Fruit fly (Drosophila melanogaster) whole organism, embryonic: ENCODE results near the gene Gr93a.

Source experiments
- Antp ChIP-seq: fragments of 200-800 bp; sonication (Bioruptor generic); optimal IDR thresholded peaks from 3 replicates; lab custom pipeline; 2016; ENCODE audit warnings: missing biosample characterization, missing genetic modification characterization
- Awh ChIP-seq: fragments of 200-800 bp; sonication (Bioruptor generic); IDR thresholded peaks from 2 replicates; pipeline ENCODE4, ENCODE4 v1.3.6; 2022; ENCODE audit warnings: missing biosample characterization, missing genetic modification characterization
- C15 ChIP-seq: fragments of 200-800 bp; sonication (Bioruptor generic); IDR thresholded peaks from 3 replicates; pipeline ENCODE4 v1.3.6; 2022; ENCODE audit warnings: missing biosample characterization, missing genetic modification characterization
- CG10147 ChIP-seq: fragments of 200-800 bp; sonication (Bioruptor generic); optimal IDR thresholded peaks from 2 replicates; lab custom pipeline; 2019; ENCODE audit warnings: missing biosample characterization, mild to moderate bottlenecking, missing genetic modification characterization, moderate library complexity
- CG10209 ChIP-seq: fragments of 200-800 bp; sonication (Bioruptor generic); optimal IDR thresholded peaks from 3 replicates; lab custom pipeline; 2017; ENCODE audit warnings: missing biosample characterization, mild to moderate bottlenecking, missing genetic modification characterization, missing genetic modification reagents
- CG10267 ChIP-seq: fragments of 200-800 bp; sonication (Bioruptor generic); optimal IDR thresholded peaks from 2 replicates; lab custom pipeline; 2018; ENCODE audit warnings: missing biosample characterization, mild to moderate bottlenecking, missing genetic modification characterization, moderate library complexity
- CG10565 ChIP-seq: fragments of 200-800 bp; sonication (Bioruptor generic); optimal IDR thresholded peaks from 3 replicates; lab custom pipeline; 2016; ENCODE audit warnings: missing biosample characterization, mild to moderate bottlenecking, missing genetic modification characterization
- CG11093 ChIP-seq: fragments of 200-800 bp; sonication (Bioruptor generic); IDR thresholded peaks from 3 replicates; pipeline ENCODE4 v1.3.6; 2022; ENCODE audit warnings: missing biosample characterization, missing genetic modification characterization
- CG11723 ChIP-seq: fragments of 200-800 bp; sonication (Bioruptor generic); optimal IDR thresholded peaks from 2 replicates; lab custom pipeline; 2017; ENCODE audit warnings: missing biosample characterization, mild to moderate bottlenecking, missing genetic modification characterization
- CG12219 ChIP-seq: fragments of 200-800 bp; sonication (Bioruptor generic); optimal IDR thresholded peaks from 3 replicates; lab custom pipeline; 2018; ENCODE audit warnings: missing biosample characterization, mild to moderate bottlenecking, missing genetic modification characterization
- CG12236 ChIP-seq: fragments of 200-800 bp; sonication (Bioruptor generic); optimal IDR thresholded peaks from 2 replicates; lab custom pipeline; 2016; ENCODE audit warnings: missing biosample characterization, missing genetic modification characterization
- CG14050 ChIP-seq: fragments of 200-800 bp; sonication (Bioruptor generic); IDR thresholded peaks from 3 replicates; pipeline ENCODE4 v1.3.6; 2022; ENCODE audit warnings: missing biosample characterization, missing genetic modification characterization
- CG15696 ChIP-seq: fragments of 200-800 bp; sonication (Bioruptor generic); optimal IDR thresholded peaks from 2 replicates; lab custom pipeline; 2019; ENCODE audit warnings: missing biosample characterization, mild to moderate bottlenecking, missing genetic modification characterization, moderate library complexity
- CG17802 ChIP-seq: fragments of 200-800 bp; sonication (Bioruptor generic); optimal IDR thresholded peaks from 2 replicates; lab custom pipeline; 2018; ENCODE audit warnings: missing biosample characterization, mild to moderate bottlenecking, missing genetic modification characterization, moderate library complexity
- CG3281 ChIP-seq: fragments of 200-800 bp; sonication (Bioruptor generic); optimal IDR thresholded peaks from 3 replicates; lab custom pipeline; 2017; ENCODE audit warnings: missing biosample characterization, mild to moderate bottlenecking, missing genetic modification characterization
- CG3407 ChIP-seq: fragments of 200-800 bp; sonication (Bioruptor generic); optimal IDR thresholded peaks from 2 replicates; lab custom pipeline; 2018; ENCODE audit warnings: missing biosample characterization, mild to moderate bottlenecking, missing genetic modification characterization
- CG42726 ChIP-seq: fragments of 200-800 bp; sonication (Bioruptor generic); IDR thresholded peaks from 2 replicates; pipeline ENCODE4 v1.3.6; 2022; ENCODE audit warnings: missing biosample characterization, missing genetic modification characterization; ENCODE audit not compliant: partially characterized antibody
- CG4282 ChIP-seq: fragments of 200-800 bp; sonication (Bioruptor generic); optimal IDR thresholded peaks from 2 replicates; lab custom pipeline; 2016; ENCODE audit warnings: missing biosample characterization, missing genetic modification characterization
- CG4404 ChIP-seq: fragments of 200-800 bp; sonication (Bioruptor generic); IDR thresholded peaks from 2 replicates; pipeline ENCODE4 v1.3.6; 2022; ENCODE audit warnings: missing biosample characterization, missing genetic modification characterization
- CG5245 ChIP-seq: fragments of 200-800 bp; sonication (Bioruptor generic); optimal IDR thresholded peaks from 3 replicates; lab custom pipeline; 2016; ENCODE audit warnings: missing biosample characterization, missing genetic modification characterization
- CG6175 ChIP-seq: fragments of 200-800 bp; sonication (Bioruptor generic); IDR thresholded peaks from 3 replicates; pipeline ENCODE4 v1.3.6; 2022; ENCODE audit warnings: missing biosample characterization, missing genetic modification characterization
- CG6683 ChIP-seq: fragments of 200-800 bp; sonication (Bioruptor generic); optimal IDR thresholded peaks from 2 replicates; lab custom pipeline; 2017; ENCODE audit warnings: missing biosample characterization, mild to moderate bottlenecking, missing genetic modification characterization, missing genetic modification reagents
- CG6791 ChIP-seq: fragments of 200-800 bp; sonication (Bioruptor generic); IDR thresholded peaks from 3 replicates; pipeline ENCODE4 v1.3.6; 2022; ENCODE audit warnings: missing biosample characterization, missing genetic modification characterization; ENCODE audit not compliant: partially characterized antibody
- CG8359 ChIP-seq: fragments of 200-800 bp; sonication (Bioruptor generic); optimal IDR thresholded peaks from 2 replicates; lab custom pipeline; 2017; ENCODE audit warnings: missing biosample characterization, mild to moderate bottlenecking, missing genetic modification characterization, borderline replicate concordance
- CG8944 ChIP-seq: fragments of 200-800 bp; sonication (Bioruptor generic); optimal IDR thresholded peaks from 3 replicates; lab custom pipeline; 2016; ENCODE audit warnings: missing biosample characterization, missing genetic modification characterization
- Dref ChIP-seq: fragments of 200-800 bp; sonication (Bioruptor generic); IDR thresholded peaks from 2 replicates; pipeline ENCODE4 v1.3.6; 2022; ENCODE audit warnings: missing biosample characterization, missing genetic modification characterization
- Eip74EF ChIP-seq, 2 experiments: fragments of 200-800 bp in 1 of 2; fragments of >200 bp in 1 of 2; sonication (Bioruptor generic) in 1 of 2; optimal IDR thresholded peaks; 2 replicates each; lab custom pipeline; 2017 to 2019; ENCODE audit warnings: missing biosample characterization in 2 of 2, missing genetic modification characterization in 2 of 2, mild to moderate bottlenecking in 1 of 2, moderate library complexity in 1 of 2
- Hsf ChIP-seq: fragments of 200-800 bp; sonication (Bioruptor generic); optimal IDR thresholded peaks from 3 replicates; lab custom pipeline; 2016; ENCODE audit warnings: missing biosample characterization, missing genetic modification characterization
- MBD-R2 ChIP-seq: fragments of 200-800 bp; sonication (Bioruptor generic); IDR thresholded peaks from 2 replicates; pipeline ENCODE4 v1.3.6; 2022; ENCODE audit warnings: missing biosample characterization, missing genetic modification characterization
- Nf-YC ChIP-seq: fragments of 200-800 bp; optimal IDR thresholded peaks from 3 replicates; lab custom pipeline; 2019; ENCODE audit warnings: missing biosample characterization, mild to moderate bottlenecking, missing genetic modification characterization, moderate library complexity
- Optix ChIP-seq: fragments of 200-800 bp; sonication (Bioruptor generic); IDR thresholded peaks from 3 replicates; pipeline ENCODE4 v1.3.6; 2022; ENCODE audit warnings: missing biosample characterization, missing genetic modification characterization
- Spps ChIP-seq: fragments of 200-800 bp; sonication (Bioruptor generic); optimal IDR thresholded peaks from 2 replicates; lab custom pipeline; 2018; ENCODE audit warnings: missing biosample characterization, mild to moderate bottlenecking, missing genetic modification characterization
- TFAM ChIP-seq: fragments of 200-800 bp; sonication (Bioruptor generic); optimal IDR thresholded peaks from 2 replicates; lab custom pipeline; 2017; ENCODE audit warnings: missing biosample characterization, missing genetic modification characterization, inconsistent platforms
- chm ChIP-seq: fragments of 200-800 bp; sonication (Bioruptor generic); IDR thresholded peaks from 2 replicates; pipeline ENCODE4 v1.3.6; 2022; ENCODE audit warnings: missing biosample characterization, missing genetic modification characterization
- chn ChIP-seq: fragments of 200-800 bp; sonication (Bioruptor generic); optimal IDR thresholded peaks from 2 replicates; lab custom pipeline; 2016; ENCODE audit warnings: missing biosample characterization, missing genetic modification characterization
- croc ChIP-seq: fragments of 200-800 bp; sonication (Bioruptor generic); conservative IDR thresholded peaks from 3 replicates; pipeline ENCODE4 v1.3.6; 2022; ENCODE audit warnings: missing biosample characterization, missing genetic modification characterization
- dimm ChIP-seq: fragments of 200-800 bp; sonication (Bioruptor generic); IDR thresholded peaks from 2 replicates; pipeline ENCODE4 v1.3.6; 2022; ENCODE audit warnings: missing biosample characterization, missing genetic modification characterization
- fd64A ChIP-seq: fragments of 200-800 bp; sonication (Bioruptor generic); optimal IDR thresholded peaks from 3 replicates; lab custom pipeline; 2018; ENCODE audit warnings: missing biosample characterization, mild to moderate bottlenecking, missing genetic modification characterization
- gce ChIP-seq: fragments of 200-800 bp; sonication (Bioruptor generic); IDR thresholded peaks from 3 replicates; pipeline ENCODE4 v1.3.6; 2022; ENCODE audit warnings: missing biosample characterization, missing genetic modification characterization
- gcm2 ChIP-seq: fragments of 200-800 bp; sonication (Bioruptor generic); optimal IDR thresholded peaks from 2 replicates; lab custom pipeline; 2016; ENCODE audit warnings: missing biosample characterization, missing genetic modification characterization
- lilli ChIP-seq: fragments of 200-800 bp; sonication (Bioruptor generic); optimal IDR thresholded peaks from 3 replicates; lab custom pipeline; 2016; ENCODE audit warnings: missing biosample characterization, missing genetic modification characterization
- pita ChIP-seq: fragments of 200-800 bp; sonication (Bioruptor generic); optimal IDR thresholded peaks from 2 replicates; lab custom pipeline; 2017; ENCODE audit warnings: missing biosample characterization, mild to moderate bottlenecking, missing genetic modification characterization
- prd ChIP-seq, 3 experiments: fragments of >200 bp in 2 of 3; fragments of 200-800 bp in 1 of 3; sonication (Bioruptor generic) in 1 of 3; optimal IDR thresholded peaks in 2 of 3; IDR thresholded peaks in 1 of 3; 2 replicates in 2 of 3; 3 replicates in 1 of 3; pipeline versions ENCODE4 v1.3.6 to Lab custom; 2017 to 2022; ENCODE audit warnings: missing biosample characterization in 1 of 3, missing genetic modification characterization in 1 of 3
- run ChIP-seq: fragments of 200-800 bp; sonication (Bioruptor generic); optimal IDR thresholded peaks from 3 replicates; lab custom pipeline; 2018; ENCODE audit warnings: missing biosample characterization, mild to moderate bottlenecking, missing genetic modification characterization
- schlank ChIP-seq: fragments of 200-800 bp; sonication (Bioruptor generic); optimal IDR thresholded peaks from 2 replicates; lab custom pipeline; 2018; ENCODE audit warnings: missing biosample characterization, mild to moderate bottlenecking, missing genetic modification characterization
- sd ChIP-seq: fragments of 200-800 bp; sonication (Bioruptor generic); optimal IDR thresholded peaks from 3 replicates; lab custom pipeline; 2018; ENCODE audit warnings: missing biosample characterization, mild to moderate bottlenecking, missing genetic modification characterization, moderate library complexity
- so ChIP-seq: fragments of 200-800 bp; sonication (Bioruptor generic); IDR thresholded peaks from 3 replicates; pipeline ENCODE4 v1.3.6; 2022; ENCODE audit warnings: missing biosample characterization, missing genetic modification characterization
- trem ChIP-seq: fragments of 200-800 bp; optimal IDR thresholded peaks from 3 replicates; lab custom pipeline; 2019; ENCODE audit warnings: missing biosample characterization, mild to moderate bottlenecking, missing genetic modification characterization, moderate library complexity
- unc-4 ChIP-seq: fragments of 200-800 bp; sonication (Bioruptor generic); IDR thresholded peaks from 2 replicates; pipeline ENCODE4 v1.3.6; 2022; ENCODE audit warnings: missing biosample characterization, missing genetic modification characterization; ENCODE audit not compliant: partially characterized antibody

Gene Gr93a

DNA sequence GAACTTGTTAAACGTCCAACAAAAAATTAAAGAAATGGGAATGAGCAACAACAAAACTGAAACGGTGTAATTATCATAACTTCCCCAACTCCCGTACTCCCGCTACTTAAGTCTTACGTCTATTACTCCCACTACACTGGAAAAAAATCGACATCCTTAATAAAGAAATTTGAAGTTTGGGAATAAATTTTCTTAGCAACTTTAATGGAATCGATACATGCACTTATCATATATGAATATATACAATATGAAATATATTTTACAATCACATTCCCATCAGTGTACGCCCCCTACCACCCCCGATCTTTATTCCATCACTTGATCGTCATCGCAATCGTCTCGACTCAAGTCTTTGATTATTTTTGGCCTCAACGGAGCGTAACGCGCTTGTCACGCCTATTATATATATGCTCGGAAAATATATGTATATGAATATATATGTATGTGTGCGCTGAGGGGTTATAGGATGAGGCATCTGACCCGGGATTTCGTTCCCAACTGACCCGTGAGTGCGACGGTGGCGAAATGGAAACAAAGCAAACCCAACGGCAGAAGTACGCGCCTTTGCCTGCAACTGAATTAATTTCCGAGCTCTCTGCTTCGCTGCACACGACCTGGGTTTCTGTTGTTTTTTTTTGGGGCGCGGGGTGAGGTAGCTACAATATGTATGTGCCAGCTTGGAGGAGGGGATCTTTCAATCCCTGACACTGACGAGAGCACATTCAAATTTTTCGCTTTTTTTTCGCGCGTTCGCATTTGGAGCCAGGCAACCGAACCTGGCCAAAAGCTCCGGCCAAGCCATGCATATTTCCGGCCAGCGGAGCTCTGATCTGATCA lies 2.1 kb downstream of the Gr93a start (continued):
- TF ChIP-seq Awh (GFP tag; lab: Robert Waterston, UW) (peak; percentile 49; the same call in 1 of the 2 replicates), unc-4 (no peak), pita (no peak), fd64A (GFP tag; lab: Kevin White, UChicago) (no peak), CG10267 (tag; lab: Kevin White, UChicago) (peak; percentile 18), CG11093 (GFP tag; lab: Robert Waterston, UW) (no peak), CG10147 (GFP tag; lab: Kevin White, UChicago) (no peak), Antp (no peak), croc (GFP tag; lab: Robert Waterston, UW) (no peak), CG8359 (GFP tag; lab: Kevin White, UChicago) (no peak), CG4404 (no peak), CG6175 (GFP tag; lab: Robert Waterston, UW) (no peak), CG17802 (tag; lab: Kevin White, UChicago) (no peak), schlank (tag; lab: Kevin White, UChicago) (no peak), CG4282 (GFP tag; lab: Kevin White, UChicago) (no peak), C15 (no peak), trem (peak; percentile 1), Optix (GFP tag; lab: Robert Waterston, UW) (no peak), chn (no peak), CG6683 (GFP tag; lab: Kevin White, UChicago) (no peak), CG12236 (no peak), CG3281 (GFP tag; lab: Kevin White, UChicago) (no peak), prd (optimal IDR thresholded peaks at IDR 0.05; lab: Kevin White, UChicago) (no peak), prd (GFP tag; IDR thresholded peaks at IDR 0.05; lab: Robert Waterston, UW) (peak; percentile 16; the same call in 1 of the 3 replicates), gce (GFP tag; lab: Robert Waterston, UW) (no peak), CG5245 (no peak), CG15696 (tag; lab: Kevin White, UChicago) (no peak), Nf-YC (no peak), lilli (no peak), dimm (GFP tag; lab: Robert Waterston, UW) (0 out of 2 replicates have a peak, but pooled peaks have one; percentile 35), chm (GFP tag; lab: Robert Waterston, UW) (no peak), CG10209 (GFP tag; lab: Kevin White, UChicago) (peak; percentile 44), Spps (tag; lab: Kevin White, UChicago) (peak; percentile 43), CG11723 (GFP tag; lab: Kevin White, UChicago) (no peak), run (tag; lab: Kevin White, UChicago) (no peak), so (no peak), CG6791 (no peak), CG12219 (GFP tag; lab: Kevin White, UChicago) (peak; percentile 8), CG14050 (GFP tag; lab: Robert Waterston, UW) (no peak), CG10565 (GFP tag; lab: Kevin White, UChicago) (no peak), Hsf (GFP tag; lab: Kevin White, UChicago) (peak; percentile 20), Eip74EF (GFP tag; optimal IDR thresholded peaks at IDR 0.05; lab: Kevin White, UChicago) (peak in 1 of 2 experiments; percentile 19), MBD-R2 (no peak), CG3407 (GFP tag; lab: Kevin White, UChicago) (peak; percentile 39), sd (tag; lab: Kevin White, UChicago) (no peak), CG42726 (no peak), gcm2 (no peak), CG8944 (GFP tag; lab: Kevin White, UChicago) (no peak), TFAM (GFP tag; lab: Kevin White, UChicago) (no peak), Dref (no peak)
